Worm (Caenorhabditis elegans): ENCODE measurements around the gene pinn-1.

pinn-1 gene

DNA sequence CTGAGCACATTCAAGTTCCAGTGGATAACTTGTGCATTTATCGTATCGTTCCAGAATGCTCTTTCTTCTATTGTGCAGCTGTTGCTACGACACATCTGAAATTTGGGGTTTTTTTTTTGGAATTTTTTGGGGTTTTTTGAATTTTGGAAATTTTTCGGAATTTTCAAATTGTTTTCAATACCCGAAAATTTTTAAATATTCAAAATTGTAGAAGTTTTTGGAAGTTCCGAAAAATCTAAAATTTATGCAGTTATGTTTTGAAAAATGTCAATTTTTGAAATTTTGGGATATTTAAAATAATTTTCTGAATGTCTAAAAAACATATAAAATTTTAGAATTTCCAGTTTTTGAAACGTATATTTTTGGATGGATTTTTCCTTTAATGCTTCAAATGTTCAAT, 17.0 kb downstream of the pinn-1 start, which contains the start of gene Y110A2AL.10:
Gene Y110A2AL.10 (minus strand): TSS at position 101 of the 400 bp plus-strand sequence.
- TF ChIP-seq mab-5 (tag; optimal IDR thresholded peaks at IDR 0.05) (no peak), ceh-43 (GFP tag; optimal IDR thresholded peaks at IDR 0.05) (no peak), pha-4 (tag; optimal IDR thresholded peaks at IDR 0.05) (no peak), zip-8 (tag; optimal IDR thresholded peaks at IDR 0.05) (no peak), ztf-11 (tag; optimal IDR thresholded peaks at IDR 0.05) (no peak), nhr-28 (tag; optimal IDR thresholded peaks at IDR 0.05) (no peak), unc-62 (GFP tag; optimal IDR thresholded peaks at IDR 0.05) (no peak), lin-13 (tag; optimal IDR thresholded peaks at IDR 0.05) (no peak), blmp-1 (tag; optimal IDR thresholded peaks at IDR 0.05) (no peak), hlh-1 (tag; optimal IDR thresholded peaks at IDR 0.05) (no peak), nhr-12 (tag; optimal IDR thresholded peaks at IDR 0.05) (no peak), unc-39 (tag; optimal IDR thresholded peaks at IDR 0.05) (no peak), ceh-83 (GFP tag; optimal IDR thresholded peaks at IDR 0.05) (no peak)

DNA sequence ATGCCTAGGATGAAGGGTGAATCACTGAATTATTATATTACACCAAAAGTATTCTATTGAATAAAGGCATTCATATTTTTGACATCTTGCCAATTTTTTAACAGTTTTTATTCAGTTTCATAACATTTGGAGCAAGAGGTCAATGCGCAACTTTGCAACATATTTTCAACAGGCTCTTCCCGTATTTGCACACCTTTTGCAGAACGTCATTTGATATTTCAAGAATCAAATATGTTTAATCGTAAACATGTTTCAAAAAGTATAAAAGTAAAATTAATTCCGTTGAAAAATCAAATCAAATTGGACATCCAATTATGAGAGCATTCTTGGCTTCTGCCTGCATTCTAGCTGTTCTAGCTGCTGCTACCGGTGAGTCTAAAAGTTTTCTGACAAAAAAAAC, 21.1 kb downstream of the pinn-1 start, which contains the start of gene Y110A2AL.2:
Gene Y110A2AL.2 (plus strand): TSS at position 301 of the 400 bp plus-strand sequence.
- TF ChIP-seq M03D4.4 (tag; optimal IDR thresholded peaks at IDR 0.05) (no peak), bed-3 (GFP tag; optimal IDR thresholded peaks at IDR 0.05) (no peak), nhr-28 (tag; optimal IDR thresholded peaks at IDR 0.05) (no peak), lsy-2 (tag; optimal IDR thresholded peaks at IDR 0.05) (no peak), mls-2 (tag; optimal IDR thresholded peaks at IDR 0.05) (no peak), elt-1 (tag; optimal IDR thresholded peaks at IDR 0.05; ENCODE audit: borderline replicate concordance, insufficient read depth) (no peak), lin-32 (GFP tag; optimal IDR thresholded peaks at IDR 0.05) (no peak)

DNA sequence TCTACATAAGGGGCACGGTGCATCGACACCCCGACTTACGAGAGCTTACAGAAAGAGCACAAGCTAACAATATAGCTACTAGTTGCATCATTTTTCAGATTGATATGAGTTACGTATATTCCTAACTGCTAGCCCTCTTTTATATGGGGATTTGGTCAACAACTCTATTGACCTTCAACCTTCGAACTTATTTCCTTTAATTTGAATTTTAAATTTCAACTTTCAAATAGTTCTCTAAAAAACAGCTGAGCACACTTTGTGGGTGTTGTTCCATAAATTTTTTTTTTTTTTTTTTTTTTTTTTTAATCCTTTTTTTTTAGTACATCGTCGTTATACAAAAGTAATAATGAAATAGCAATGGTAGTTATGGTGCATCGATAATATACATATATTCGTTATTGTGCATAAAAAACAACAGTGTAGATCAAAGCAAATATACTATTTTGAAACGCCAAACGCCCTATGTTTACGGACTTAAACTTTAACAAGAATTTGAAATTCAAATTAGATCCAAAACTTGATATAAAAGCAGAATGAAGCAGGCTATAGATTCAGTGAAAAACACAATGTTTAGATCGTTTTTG, 22.2 kb downstream of the pinn-1 start, which contains the start of the genes Y110A2AL.9 and Y110A2AL.3:
Gene Y110A2AL.9 (minus strand): TSS at position 101 of the 584 bp plus-strand sequence.
Gene Y110A2AL.3 (plus strand): TSS at position 534 of the 584 bp plus-strand sequence.
- TF ChIP-seq zip-8 (tag; optimal IDR thresholded peaks at IDR 0.05) (no peak), hlh-1 (tag; optimal IDR thresholded peaks at IDR 0.05) (no peak), unc-62 (GFP tag; optimal IDR thresholded peaks at IDR 0.05) (no peak), flh-1 (GFP tag; optimal IDR thresholded peaks at IDR 0.05) (no peak), mab-5 (tag; optimal IDR thresholded peaks at IDR 0.05) (no peak), drap-1 (GFP tag; optimal IDR thresholded peaks at IDR 0.05) (no peak), ceh-39 (tag; optimal IDR thresholded peaks at IDR 0.05) (no peak), ceh-83 (GFP tag; optimal IDR thresholded peaks at IDR 0.05) (no peak), mls-2 (tag; optimal IDR thresholded peaks at IDR 0.05) (no peak), M03D4.4 (tag; optimal IDR thresholded peaks at IDR 0.05) (no peak), ces-1 (GFP tag; optimal IDR thresholded peaks at IDR 0.05) (no peak), nhr-2 (tag; optimal IDR thresholded peaks at IDR 0.05) (no peak), cnd-1 (tag; optimal IDR thresholded peaks at IDR 0.05) (no peak)

DNA sequence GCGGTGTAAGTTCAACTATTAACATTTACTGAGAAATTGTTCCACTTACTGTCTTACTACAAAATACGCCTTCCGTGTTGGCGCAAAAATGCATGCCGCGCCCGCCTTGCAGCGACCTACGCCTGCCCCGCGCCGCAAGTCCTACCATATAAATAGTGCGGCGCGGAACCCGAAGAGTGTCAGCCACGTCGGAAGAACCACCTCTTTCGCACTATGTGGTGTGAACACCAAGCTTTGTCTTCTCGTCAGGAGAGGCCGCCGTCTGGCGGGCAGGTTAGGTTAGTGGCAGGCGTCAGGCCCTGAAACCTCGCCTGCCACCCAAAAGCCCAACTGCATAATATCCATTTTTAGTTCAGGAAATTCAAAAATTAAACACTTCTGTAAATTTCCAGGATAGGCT, 23.5 kb downstream of the pinn-1 start:
- TF ChIP-seq lsy-2 (tag; optimal IDR thresholded peaks at IDR 0.05) (no peak), snpc-4 (tag; optimal IDR thresholded peaks at IDR 0.05) (no peak), nhr-12 (tag; optimal IDR thresholded peaks at IDR 0.05) (no peak), bed-3 (GFP tag; optimal IDR thresholded peaks at IDR 0.05) (no peak), ces-1 (GFP tag; optimal IDR thresholded peaks at IDR 0.05) (no peak), ceh-43 (GFP tag; optimal IDR thresholded peaks at IDR 0.05) (no peak), zip-8 (tag; optimal IDR thresholded peaks at IDR 0.05) (no peak), cnd-1 (tag; optimal IDR thresholded peaks at IDR 0.05) (no peak), M03D4.4 (tag; optimal IDR thresholded peaks at IDR 0.05) (no peak), drap-1 (GFP tag; optimal IDR thresholded peaks at IDR 0.05) (no peak), ceh-83 (GFP tag; optimal IDR thresholded peaks at IDR 0.05) (no peak), lin-32 (GFP tag; optimal IDR thresholded peaks at IDR 0.05) (no peak), ceh-39 (tag; optimal IDR thresholded peaks at IDR 0.05) (no peak), flh-1 (GFP tag; optimal IDR thresholded peaks at IDR 0.05) (no peak), nhr-2 (tag; optimal IDR thresholded peaks at IDR 0.05) (no peak), unc-39 (tag; optimal IDR thresholded peaks at IDR 0.05) (no peak), sptf-1 (tag; optimal IDR thresholded peaks at IDR 0.05) (no peak), elt-3 (tag; optimal IDR thresholded peaks at IDR 0.05) (no peak), unc-62 (GFP tag; optimal IDR thresholded peaks at IDR 0.05) (no peak)

DNA sequence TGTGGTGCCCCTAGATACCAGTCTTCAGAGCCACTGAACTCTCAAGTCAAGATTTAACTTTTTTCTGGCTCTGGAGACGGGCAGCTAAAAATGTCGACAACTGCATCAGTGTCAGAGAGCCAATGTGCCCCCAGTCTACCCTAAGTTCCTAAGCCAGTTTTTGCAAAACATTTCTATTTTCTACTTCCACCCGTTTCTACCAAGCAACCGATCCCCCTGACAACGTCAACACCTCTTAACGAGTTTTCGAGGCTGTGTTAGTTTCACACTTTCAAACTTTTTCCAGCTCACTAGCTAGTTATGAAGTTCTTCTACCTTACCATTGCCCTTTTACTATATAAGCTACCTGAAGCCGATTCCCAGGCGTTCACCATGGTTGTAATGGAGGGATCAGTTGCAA, 24.6 kb downstream of the pinn-1 start, which contains the start of gene Y110A2AL.5:
Gene Y110A2AL.5 (plus strand): TSS at position 301 of the 400 bp plus-strand sequence.
- TF ChIP-seq mls-2 (tag; optimal IDR thresholded peaks at IDR 0.05) (no peak), drap-1 (GFP tag; optimal IDR thresholded peaks at IDR 0.05) (no peak), hlh-1 (tag; optimal IDR thresholded peaks at IDR 0.05) (no peak), nhr-12 (tag; optimal IDR thresholded peaks at IDR 0.05) (no peak), nhr-2 (tag; optimal IDR thresholded peaks at IDR 0.05) (no peak), unc-39 (tag; optimal IDR thresholded peaks at IDR 0.05) (no peak), tbx-8 (GFP tag; optimal IDR thresholded peaks at IDR 0.05) (no peak), blmp-1 (tag; optimal IDR thresholded peaks at IDR 0.05) (no peak), nhr-237 (tag; optimal IDR thresholded peaks at IDR 0.05) (no peak), ceh-43 (GFP tag; optimal IDR thresholded peaks at IDR 0.05) (no peak), elt-1 (tag; optimal IDR thresholded peaks at IDR 0.05; ENCODE audit: borderline replicate concordance, insufficient read depth) (no peak)

Measured in whole organism, mixed stage, embryonic.